Worm (Caenorhabditis elegans) whole organism, young adult: ENCODE measurements around the gene srj-40.

Experiments
- B0019.2 ChIP-seq: fragments of 200-800 bp; sonication (Bioruptor generic); conservative IDR thresholded peaks from 2 replicates; pipeline ENCODE4 v1.3.6; 2022; ENCODE audit warnings: missing genetic modification reagents, missing genetic modification characterization, missing compliant biosample characterization
- F22D6.2 ChIP-seq: sonication (generic microtip); optimal IDR thresholded peaks from 2 replicates; lab custom pipeline; 2016; ENCODE audit warnings: mild to moderate bottlenecking, missing genetic modification characterization, missing compliant biosample characterization
- Y56A3A.18 ChIP-seq: fragments of 200-800 bp; sonication (Bioruptor generic); IDR thresholded peaks from 2 replicates; pipeline ENCODE4 v1.3.6; 2022; ENCODE audit warnings: missing genetic modification reagents, missing genetic modification characterization, missing compliant biosample characterization
- ama-1 ChIP-seq, 3 experiments: fragments of 150-350 bp in 1 of 3; sonication (generic microtip) in 2 of 3; optimal IDR thresholded peaks; 2 replicates each; lab custom pipeline; 2014 to 2018; ENCODE audit warnings: missing biosample characterization in 2 of 3, missing genetic modification characterization in 2 of 3, missing genetic modification reagents in 2 of 3
- dox-1 ChIP-seq: fragments of 200-800 bp; sonication (Bioruptor generic); IDR thresholded peaks from 2 replicates; pipeline ENCODE4 v1.3.6; 2022; ENCODE audit warnings: missing genetic modification reagents, missing genetic modification characterization, missing compliant biosample characterization
- gei-17 ChIP-seq: fragments of 200-800 bp; sonication (Bioruptor generic); optimal IDR thresholded peaks from 2 replicates; lab custom pipeline; 2018; ENCODE audit warnings: mild to moderate bottlenecking, missing genetic modification characterization, missing compliant biosample characterization
- lir-1 ChIP-seq: fragments of 200-800 bp; sonication (Bioruptor generic); conservative IDR thresholded peaks from 2 replicates; pipeline ENCODE4 v1.3.6; 2022; ENCODE audit warnings: missing genetic modification reagents, missing genetic modification characterization, missing compliant biosample characterization
- mes-4 ChIP-seq: sonication (generic microtip); optimal IDR thresholded peaks from 2 replicates; lab custom pipeline; 2016; ENCODE audit warnings: missing genotype, missing genetic modification characterization, missing compliant biosample characterization
- nhr-120 ChIP-seq: fragments of 200-800 bp; sonication (Bioruptor generic); IDR thresholded peaks from 2 replicates; pipeline ENCODE4 v1.3.6; 2022; ENCODE audit warnings: missing genetic modification characterization, missing compliant biosample characterization
- nhr-179 ChIP-seq: sonication (generic microtip); optimal IDR thresholded peaks from 2 replicates; lab custom pipeline; 2016; ENCODE audit warnings: mild to moderate bottlenecking, missing genetic modification characterization, missing compliant biosample characterization
- rpc-1 ChIP-seq, 2 experiments: fragments of 150-350 bp in 1 of 2; sonication (generic microtip) in 1 of 2; optimal IDR thresholded peaks; 2 replicates each; lab custom pipeline; 2014 to 2018; ENCODE audit warnings: missing biosample characterization in 1 of 2, missing genetic modification characterization in 1 of 2, missing genetic modification reagents in 1 of 2, missing genotype in 1 of 2
- unc-62 ChIP-seq: fragments of 150-350 bp; optimal IDR thresholded peaks from 2 replicates; lab custom pipeline; 2014; ENCODE audit warnings: missing biosample characterization, missing genetic modification reagents, missing genetic modification characterization
- ztf-18 ChIP-seq: sonication (generic microtip); optimal IDR thresholded peaks from 2 replicates; lab custom pipeline; 2016; ENCODE audit warnings: missing genotype, mild to moderate bottlenecking, missing genetic modification characterization, missing compliant biosample characterization
- ztf-6 ChIP-seq: fragments of 200-800 bp; sonication (Bioruptor generic); IDR thresholded peaks from 2 replicates; pipeline ENCODE4 v1.3.6; 2022; ENCODE audit warnings: missing genetic modification reagents, missing genetic modification characterization, missing compliant biosample characterization

- TF ChIP-seq nhr-179 (tag; lab: Kevin White, UChicago) (no peak), ztf-18 (tag; lab: Kevin White, UChicago) (no peak), ztf-6 (GFP tag; lab: Robert Waterston, UW) (no peak), B0019.2 (GFP tag; lab: Robert Waterston, UW) (no peak), F22D6.2 (tag; lab: Kevin White, UChicago) (no peak), nhr-120 (GFP tag; lab: Robert Waterston, UW) (no peak), mes-4 (tag; lab: Kevin White, UChicago) (no peak), dox-1 (GFP tag; lab: Robert Waterston, UW) (no peak), gei-17 (GFP tag; lab: Kevin White, UChicago) (no peak), lir-1 (GFP tag; lab: Robert Waterston, UW) (no peak), Y56A3A.18 (no peak), rpc-1 (optimal IDR thresholded peaks at IDR 0.05; lab: Kevin White, UChicago) (no peak), rpc-1 (tag; optimal IDR thresholded peaks at IDR 0.05; lab: Kevin White, UChicago) (no peak), ama-1 (optimal IDR thresholded peaks at IDR 0.05; lab: Kevin White, UChicago) (no peak), ama-1 (GFP tag; optimal IDR thresholded peaks at IDR 0.05; lab: Kevin White, UChicago) (no peak), unc-62 (GFP tag; lab: Kevin White, UChicago) (no peak)
These were observed 21.1 kb upstream of the srj-40 start for ce11 chrV:4080546-4080945.
